Fruit fly (Drosophila melanogaster) whole organism, wandering third instar larva: ENCODE data around the gene ed.

Experiments used
- Abd-B ChIP-seq: fragments of >200 bp; optimal IDR thresholded peaks from 2 replicates; lab custom pipeline; 2017; ENCODE audit warnings: missing biosample characterization, missing genetic modification characterization
- Myc ChIP-seq: fragments of >200 bp; optimal IDR thresholded peaks from 2 replicates; lab custom pipeline; 2017
- OdsH ChIP-seq: fragments of 200-800 bp; sonication (Bioruptor generic); optimal IDR thresholded peaks from 2 replicates; lab custom pipeline; 2016; ENCODE audit warnings: missing biosample characterization, mild to moderate bottlenecking, missing genetic modification characterization
- psq ChIP-seq: fragments of 200-800 bp; sonication (Bioruptor generic); optimal IDR thresholded peaks from 3 replicates; lab custom pipeline; 2017; ENCODE audit warnings: missing biosample characterization, mild to moderate bottlenecking, missing genetic modification characterization, moderate library complexity

DNA sequence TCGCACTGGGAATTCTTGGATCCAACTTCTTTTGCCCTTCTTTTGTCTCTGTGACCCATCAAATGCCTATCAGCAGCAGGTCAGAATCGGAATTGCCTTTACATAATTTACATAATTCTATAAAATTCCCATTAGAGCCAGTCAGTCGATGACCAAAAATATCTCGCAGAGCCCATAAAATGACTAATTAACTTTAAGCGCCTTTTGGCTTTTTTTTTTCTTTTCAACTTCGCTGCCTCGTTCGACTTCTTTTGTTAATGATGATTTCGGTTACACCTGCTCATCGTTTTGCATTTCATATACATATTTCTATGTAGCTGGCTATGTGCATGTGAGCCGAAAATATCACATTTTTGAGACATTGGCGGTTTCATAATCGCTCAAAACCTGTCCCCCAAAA lies 20.6 kb downstream of the ed start:
- no peak for TF ChIP-seq Abd-B (GFP tag; lab: Kevin White, UChicago)
- TF ChIP-seq OdsH (GFP tag; lab: Kevin White, UChicago) = no peak
- no peak for TF ChIP-seq psq
- TF ChIP-seq Myc (lab: Kevin White, UChicago) = no peak
